Worm (Caenorhabditis elegans) whole organism, L4 larva: ENCODE results near the gene C53C11.4.

Experiments used
- R02D3.7 ChIP-seq: fragments of 150-350 bp; sonication (generic microtip); optimal IDR thresholded peaks from 3 replicates; lab custom pipeline; 2014; ENCODE audit warnings: missing biosample characterization, missing genetic modification characterization
- Y105C5A.15 ChIP-seq: fragments of 200-800 bp; sonication (Bioruptor generic); IDR thresholded peaks from 2 replicates; pipeline ENCODE4 v1.3.6; 2022; ENCODE audit warnings: missing genetic modification characterization, missing compliant biosample characterization
- Y48G9A.11 ChIP-seq: fragments of 200-800 bp; sonication (Bioruptor generic); IDR thresholded peaks from 2 replicates; pipeline ENCODE4 v1.3.6; 2022; ENCODE audit warnings: missing genetic modification reagents, missing genetic modification characterization, missing compliant biosample characterization
- Y5F2A.4 ChIP-seq: fragments of 200-800 bp; sonication (Bioruptor generic); optimal IDR thresholded peaks from 2 replicates; lab custom pipeline; 2018; ENCODE audit warnings: mild to moderate bottlenecking, missing genetic modification characterization, missing compliant biosample characterization
- Y75B8A.6 ChIP-seq: fragments of 200-800 bp; sonication (Bioruptor generic); IDR thresholded peaks from 2 replicates; pipeline ENCODE4 v1.3.6; 2022; ENCODE audit warnings: missing genetic modification reagents, missing genetic modification characterization, missing compliant biosample characterization
- ZK337.2 ChIP-seq: fragments of 200-800 bp; sonication (Bioruptor generic); IDR thresholded peaks from 2 replicates; pipeline ENCODE4 v1.3.6; 2022; ENCODE audit warnings: missing genetic modification reagents, missing genetic modification characterization, missing compliant biosample characterization
- ama-1 ChIP-seq: fragments of 150-350 bp; optimal IDR thresholded peaks from 2 replicates; lab custom pipeline; 2014; ENCODE audit warnings: inconsistent platforms, mixed read lengths
- ceh-20 ChIP-seq: fragments of 200-800 bp; sonication (Bioruptor generic); IDR thresholded peaks from 2 replicates; pipeline ENCODE4 v1.3.6; 2022; ENCODE audit warnings: missing genetic modification reagents, missing genetic modification characterization, missing compliant biosample characterization
- ceh-28 ChIP-seq: fragments of 150-350 bp; optimal IDR thresholded peaks from 2 replicates; lab custom pipeline; 2014; ENCODE audit warnings: missing biosample characterization, missing genetic modification reagents, missing genetic modification characterization
- cey-2 ChIP-seq: sonication (generic microtip); optimal IDR thresholded peaks from 3 replicates; lab custom pipeline; 2017; ENCODE audit warnings: missing genetic modification characterization, mild to moderate bottlenecking, missing compliant biosample characterization, antibody characterized with exemption, borderline replicate concordance; ENCODE audit not compliant: insufficient read depth
- daf-8 ChIP-seq: fragments of 200-800 bp; sonication (Bioruptor generic); IDR thresholded peaks from 2 replicates; pipeline ENCODE4 v1.3.6; 2022; ENCODE audit warnings: missing genetic modification characterization, missing compliant biosample characterization
- dmd-6 ChIP-seq: fragments of 200-800 bp; sonication (Bioruptor generic); IDR thresholded peaks from 2 replicates; pipeline ENCODE4 v1.3.6; 2022; ENCODE audit warnings: missing genetic modification reagents, missing genetic modification characterization, missing compliant biosample characterization
- duxl-1 ChIP-seq: sonication (generic microtip); optimal IDR thresholded peaks from 2 replicates; lab custom pipeline; 2016; ENCODE audit warnings: mild to moderate bottlenecking, missing genetic modification characterization, moderate library complexity, missing compliant biosample characterization; ENCODE audit not compliant: poor library complexity
- dve-1 ChIP-seq: sonication (generic microtip); optimal IDR thresholded peaks from 2 replicates; lab custom pipeline; 2017; ENCODE audit warnings: antibody characterized with exemption, mild to moderate bottlenecking, missing genetic modification characterization, missing compliant biosample characterization; ENCODE audit not compliant: insufficient read depth
- egl-43 ChIP-seq: fragments of 200-800 bp; sonication (Bioruptor generic); IDR thresholded peaks from 2 replicates; pipeline ENCODE4 v1.3.6; 2022; ENCODE audit warnings: missing genetic modification reagents, missing genetic modification characterization, missing compliant biosample characterization
- gei-8 ChIP-seq: fragments of 200-800 bp; sonication (Bioruptor generic); optimal IDR thresholded peaks from 2 replicates; lab custom pipeline; 2018; ENCODE audit warnings: mild to moderate bottlenecking, missing genetic modification characterization, missing compliant biosample characterization
- hlh-30 ChIP-seq: sonication (generic microtip); optimal IDR thresholded peaks from 2 replicates; lab custom pipeline; 2017; ENCODE audit warnings: antibody characterized with exemption, mild to moderate bottlenecking, missing genetic modification characterization, missing compliant biosample characterization; ENCODE audit not compliant: insufficient read depth
- lim-7 ChIP-seq: fragments of 200-800 bp; sonication (Bioruptor generic); IDR thresholded peaks from 2 replicates; pipeline ENCODE4 v1.3.6; 2022; ENCODE audit warnings: missing genetic modification characterization, missing compliant biosample characterization
- lin-1 ChIP-seq: fragments of 200-800 bp; sonication (Bioruptor generic); IDR thresholded peaks from 2 replicates; pipeline ENCODE4 v1.3.6; 2022; ENCODE audit warnings: missing genetic modification reagents, missing genetic modification characterization, missing compliant biosample characterization
- lin-13 ChIP-seq: fragments of 150-350 bp; optimal IDR thresholded peaks from 2 replicates; lab custom pipeline; 2014; ENCODE audit warnings: missing biosample characterization, missing genetic modification reagents, missing genetic modification characterization
- mes-2 ChIP-seq: sonication (generic microtip); optimal IDR thresholded peaks from 2 replicates; lab custom pipeline; 2016; ENCODE audit warnings: missing genotype, mild to moderate bottlenecking, missing genetic modification characterization, missing compliant biosample characterization; ENCODE audit not compliant: poor library complexity, severe bottlenecking
- mxl-3 ChIP-seq: fragments of 200-800 bp; sonication (Bioruptor generic); optimal IDR thresholded peaks from 2 replicates; lab custom pipeline; 2018; ENCODE audit warnings: mild to moderate bottlenecking, missing genetic modification characterization, missing compliant biosample characterization
- nhr-11 ChIP-seq: fragments of 150-350 bp; optimal IDR thresholded peaks from 2 replicates; lab custom pipeline; 2014; ENCODE audit warnings: missing biosample characterization, missing genetic modification characterization
- nhr-28 ChIP-seq: fragments of 150-350 bp; optimal IDR thresholded peaks from 2 replicates; lab custom pipeline; 2014; ENCODE audit warnings: missing biosample characterization, missing genetic modification characterization
- nhr-77 ChIP-seq: fragments of 150-350 bp; optimal IDR thresholded peaks from 2 replicates; lab custom pipeline; 2014; ENCODE audit warnings: missing biosample characterization, missing genetic modification characterization
- pqm-1 ChIP-seq: sonication (generic microtip); optimal IDR thresholded peaks from 2 replicates; lab custom pipeline; 2017; ENCODE audit warnings: missing biosample characterization, missing genetic modification characterization
- rbr-2 ChIP-seq: sonication (generic microtip); optimal IDR thresholded peaks from 2 replicates; lab custom pipeline; 2016; ENCODE audit warnings: missing genotype, missing genetic modification characterization, missing compliant biosample characterization
- saeg-2 ChIP-seq: fragments of 200-800 bp; sonication (Bioruptor generic); IDR thresholded peaks from 2 replicates; pipeline ENCODE4 v1.3.6; 2022; ENCODE audit warnings: missing genetic modification reagents, missing genetic modification characterization, missing compliant biosample characterization
- set-16 ChIP-seq: fragments of 200-800 bp; sonication (Bioruptor generic); IDR thresholded peaks from 2 replicates; pipeline ENCODE4 v1.3.6; 2022; ENCODE audit warnings: missing genetic modification reagents, missing genetic modification characterization, missing compliant biosample characterization
- unc-130 ChIP-seq: sonication (generic microtip); optimal IDR thresholded peaks from 2 replicates; lab custom pipeline; 2016; ENCODE audit warnings: missing genetic modification reagents, missing genetic modification characterization, missing compliant biosample characterization
- unc-62 ChIP-seq, 3 experiments: fragments of 150-350 bp in 1 of 3; sonication (generic microtip); optimal IDR thresholded peaks in 2 of 3; peaks in 1 of 3; 1 replicate in 1 of 3; 2 replicates in 2 of 3; lab custom pipeline; 2014 to 2017; ENCODE audit warnings: missing biosample characterization in 3 of 3, missing genetic modification characterization in 3 of 3, missing genetic modification reagents in 3 of 3, missing genotype in 1 of 3
- zfp-2 ChIP-seq: sonication (generic microtip); optimal IDR thresholded peaks from 2 replicates; lab custom pipeline; 2016; ENCODE audit warnings: mild to moderate bottlenecking, missing genetic modification characterization, missing compliant biosample characterization
- zip-11 ChIP-seq: fragments of 200-800 bp; sonication (Bioruptor generic); IDR thresholded peaks from 2 replicates; pipeline ENCODE4 v1.3.6; 2022; ENCODE audit warnings: missing genetic modification characterization, missing compliant biosample characterization

The C53C11.4 gene

ce11 chrX:17314948-17315347 lies 4.2 kb downstream of the C53C11.4 start (continued):
- TF ChIP-seq mxl-3 (GFP tag; lab: Kevin White, UChicago) = peak; percentile 21

DNA sequence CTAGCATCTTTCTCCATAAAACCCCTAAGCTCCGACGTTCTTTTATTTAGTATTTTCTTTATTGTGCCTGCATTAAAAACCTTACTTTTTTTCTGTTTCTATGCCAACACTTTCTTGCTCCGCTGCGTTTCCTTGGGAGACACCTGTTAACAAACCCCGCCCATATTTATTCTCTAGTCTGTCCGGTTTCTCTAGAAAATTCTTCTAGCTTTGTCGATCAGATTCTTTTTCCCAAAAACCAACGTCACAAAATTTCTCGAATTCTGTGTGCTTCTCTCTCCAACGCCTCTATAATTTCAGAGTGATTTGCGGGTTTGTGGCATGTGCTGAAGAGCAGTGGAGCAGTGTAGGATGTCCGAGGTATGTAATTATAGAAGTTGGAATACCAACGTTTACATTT lies 7.6 kb downstream of the C53C11.4 start, which contains the start of gene ptr-5:
TSS of gene ptr-5 (plus strand) at position 301 of the 400 bp plus-strand sequence.
- TF ChIP-seq duxl-1 (no peak), nhr-28 (no peak), unc-62 (GFP tag; optimal IDR thresholded peaks at IDR 0.05 in 1 of 2; lab: Kevin White, UChicago) (peak in 1 of 2 experiments; percentile 20), unc-62 (tag; optimal IDR thresholded peaks at IDR 0.05; lab: Kevin White, UChicago) (no peak)

DNA sequence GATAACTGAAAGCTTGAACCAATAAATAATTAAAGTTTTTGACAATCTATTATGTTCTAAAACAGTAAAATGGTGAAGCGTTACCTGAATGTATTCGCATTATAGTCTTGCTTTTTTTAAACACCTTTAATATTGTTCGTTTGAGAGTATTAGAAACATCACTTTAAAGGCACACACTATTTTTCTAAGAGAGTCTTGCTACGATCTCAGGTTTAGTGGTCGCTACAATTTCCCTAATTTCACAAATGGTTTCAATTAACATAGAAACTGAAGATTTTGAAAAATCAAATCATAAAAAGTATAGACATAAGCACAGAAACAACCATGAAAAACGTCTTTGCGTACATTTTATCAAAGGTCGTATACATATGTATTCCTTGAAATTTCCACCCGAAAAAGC lies 9.9 kb downstream of the C53C11.4 start:
- peak in 1 of 2 experiments; percentile 68 for TF ChIP-seq unc-62 (GFP tag; optimal IDR thresholded peaks at IDR 0.05 in 1 of 2; lab: Kevin White, UChicago)
- TF ChIP-seq unc-62 (tag; optimal IDR thresholded peaks at IDR 0.05; lab: Kevin White, UChicago) = no peak
- TF ChIP-seq saeg-2 (GFP tag; lab: Robert Waterston, UW) = no peak
- no peak for TF ChIP-seq daf-8 (GFP tag; lab: Robert Waterston, UW)

DNA sequence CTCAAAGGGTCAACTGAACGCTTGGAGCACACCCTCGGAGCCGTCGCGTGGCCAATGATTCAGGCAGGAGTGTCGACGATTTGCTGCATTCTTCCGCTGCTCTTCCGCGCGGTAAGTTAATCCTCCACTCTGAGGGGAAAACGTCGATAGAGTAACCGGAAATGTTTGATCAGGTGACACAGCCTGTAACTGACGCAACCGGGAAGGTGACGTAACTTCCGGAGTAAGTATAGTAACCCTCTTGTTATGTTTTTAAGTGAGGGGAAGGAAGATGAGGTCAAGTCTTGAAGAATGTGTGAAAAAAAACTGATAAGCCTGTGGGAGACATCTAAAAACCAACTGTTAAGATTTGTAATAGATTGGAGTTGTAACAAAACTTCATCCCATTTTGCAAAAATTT lies 14.2 kb downstream of the C53C11.4 start:
- TF ChIP-seq ama-1 (lab: Kevin White, UChicago) = no peak
- TF ChIP-seq nhr-11 (tag; lab: Kevin White, UChicago) = no peak
- TF ChIP-seq gei-8 (GFP tag; lab: Kevin White, UChicago) = no peak
- no peak for TF ChIP-seq rbr-2 (tag; lab: Kevin White, UChicago)
- TF ChIP-seq lim-7 (GFP tag; lab: Robert Waterston, UW) = no peak
- no peak for TF ChIP-seq cey-2 (tag; lab: Kevin White, UChicago)
- no peak for TF ChIP-seq Y5F2A.4 (GFP tag; lab: Kevin White, UChicago)
- no peak for TF ChIP-seq R02D3.7 (tag; lab: Kevin White, UChicago)
- TF ChIP-seq mes-2 (tag; lab: Kevin White, UChicago) = no peak
- no peak for TF ChIP-seq Y75B8A.6 (GFP tag; lab: Robert Waterston, UW)
- no peak for TF ChIP-seq ZK337.2 (GFP tag; lab: Robert Waterston, UW)
- no peak for TF ChIP-seq Y48G9A.11 (GFP tag; lab: Robert Waterston, UW)
- TF ChIP-seq daf-8 (GFP tag; lab: Robert Waterston, UW) = no peak
- TF ChIP-seq hlh-30 (tag; lab: Kevin White, UChicago) = no peak
- TF ChIP-seq ceh-20 = no peak
- TF ChIP-seq zfp-2 (tag; lab: Kevin White, UChicago) = no peak
- no peak for TF ChIP-seq Y105C5A.15

DNA sequence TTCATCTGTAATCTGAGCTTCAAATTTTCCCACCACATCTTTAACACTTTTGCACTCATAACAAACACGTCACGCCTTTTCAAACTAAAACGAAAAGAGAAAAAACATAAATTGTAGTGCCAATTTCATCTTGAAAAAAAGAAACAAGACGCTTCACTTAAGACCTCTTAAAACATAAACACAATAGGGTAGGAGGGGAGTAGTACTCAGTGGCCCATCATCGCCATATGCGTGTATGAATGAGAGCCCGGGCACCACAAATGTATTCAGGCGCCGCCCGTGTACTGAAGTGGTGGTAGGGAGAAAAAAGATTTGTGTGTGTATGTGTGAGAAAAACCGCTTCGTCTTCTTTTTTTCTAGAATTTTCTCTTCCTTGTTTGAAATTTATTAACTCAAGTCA lies 16.5 kb downstream of the C53C11.4 start:
- TF ChIP-seq egl-43 (GFP tag; lab: Robert Waterston, UW) (no peak), dve-1 (tag; lab: Kevin White, UChicago) (no peak), lim-7 (GFP tag; lab: Robert Waterston, UW) (no peak), unc-62 (GFP tag; optimal IDR thresholded peaks at IDR 0.05 in 1 of 2; lab: Kevin White, UChicago) (no peak), unc-62 (tag; optimal IDR thresholded peaks at IDR 0.05; lab: Kevin White, UChicago) (no peak), lin-13 (GFP tag; lab: Kevin White, UChicago) (no peak), set-16 (GFP tag; lab: Robert Waterston, UW) (no peak), zip-11 (GFP tag; lab: Robert Waterston, UW) (no peak), lin-1 (GFP tag; lab: Robert Waterston, UW) (no peak), dmd-6 (GFP tag; lab: Robert Waterston, UW) (no peak), nhr-77 (tag; lab: Kevin White, UChicago) (no peak), pqm-1 (tag; lab: Kevin White, UChicago) (no peak), unc-130 (GFP tag; lab: Kevin White, UChicago) (no peak), ceh-28 (tag; lab: Kevin White, UChicago) (no peak)
- TF ChIP-seq, all 104 proteins: peak for 0
